Worm (Caenorhabditis elegans): ENCODE data around the gene Y57G11C.42.

Gene Y57G11C.42

ce11 chrIV:14764719-14765173 is 36.4 kb downstream of the Y57G11C.42 start (continued):
- TF ChIP-seq dmd-9 (GFP tag; IDR thresholded peaks at IDR 0.05) (no peak), ceh-82 (tag; optimal IDR thresholded peaks at IDR 0.05) (no peak), nhr-77 (tag; optimal IDR thresholded peaks at IDR 0.05) (no peak), nhr-11 (tag; optimal IDR thresholded peaks at IDR 0.05) (no peak), daf-19 (GFP tag; conservative IDR thresholded peaks at IDR 0.05) (no peak), dmd-8 (GFP tag; IDR thresholded peaks at IDR 0.05) (no peak), gei-8 (GFP tag; optimal IDR thresholded peaks at IDR 0.05) (no peak), lin-39 (tag; optimal IDR thresholded peaks at IDR 0.05) (no peak), vab-7 (GFP tag; IDR thresholded peaks at IDR 0.05) (peak; percentile 19; the same call in 1 of the 2 replicates), snpc-4 (tag; optimal IDR thresholded peaks at IDR 0.05) (peak; percentile 36), D1046.2 (GFP tag; IDR thresholded peaks at IDR 0.05) (no peak), madf-9 (GFP tag; conservative IDR thresholded peaks at IDR 0.05) (no peak), nhr-41 (GFP tag; IDR thresholded peaks at IDR 0.05) (no peak), Y5F2A.4 (GFP tag; optimal IDR thresholded peaks at IDR 0.05) (peak; percentile 12), set-16 (GFP tag; IDR thresholded peaks at IDR 0.05) (peak; percentile 39; the same call in 1 of the 2 replicates), zfp-2 (tag; optimal IDR thresholded peaks at IDR 0.05) (no peak), sdz-12 (GFP tag; optimal IDR thresholded peaks at IDR 0.05) (no peak), mdl-1 (tag; optimal IDR thresholded peaks at IDR 0.05) (no peak), lin-1 (GFP tag; IDR thresholded peaks at IDR 0.05) (no peak), jun-1 (tag; optimal IDR thresholded peaks at IDR 0.05) (no peak), rbr-2 (tag; optimal IDR thresholded peaks at IDR 0.05) (no peak), nhr-102 (tag; optimal IDR thresholded peaks at IDR 0.05) (no peak), egl-43 (GFP tag; IDR thresholded peaks at IDR 0.05) (peak; percentile 61; the same call in 1 of the 2 replicates), nhr-48 (tag; optimal IDR thresholded peaks at IDR 0.05) (no peak), arid-1 (GFP tag; conservative IDR thresholded peaks at IDR 0.05) (0 out of 2 replicates have a peak, but pooled peaks have one; percentile 7)

- TF ChIP-seq F44E2.7 (GFP tag; IDR thresholded peaks at IDR 0.05): no peak
Measured at ce11 chrIV:14765336-14765735, 37.0 kb downstream of the Y57G11C.42 start, which contains the start of gene Y57G11C.5. TSS of gene Y57G11C.5 (minus strand) at chrIV:14765436.

ce11 chrIV:14766382-14766781 is 38.1 kb downstream of the Y57G11C.42 start, which contains the start of gene vti-1:
TSS of gene vti-1 (minus strand) at chrIV:14766665.
- TF ChIP-seq mxl-2 (GFP tag; conservative IDR thresholded peaks at IDR 0.05) (no peak), lin-38 (GFP tag; IDR thresholded peaks at IDR 0.05) (peak; percentile 56)

- TF ChIP-seq attf-4 (tag; optimal IDR thresholded peaks at IDR 0.05): no peak
- no peak for TF ChIP-seq ZK546.5 (tag; optimal IDR thresholded peaks at IDR 0.05)
- TF ChIP-seq zfp-3 (GFP tag; conservative IDR thresholded peaks at IDR 0.05): no peak
- TF ChIP-seq zip-2 (tag; optimal IDR thresholded peaks at IDR 0.05): no peak
- TF ChIP-seq dmd-6 (GFP tag; IDR thresholded peaks at IDR 0.05): peak; percentile 77
- no peak for TF ChIP-seq dmd-9 (GFP tag; IDR thresholded peaks at IDR 0.05)
- TF ChIP-seq ceh-44 (GFP tag; IDR thresholded peaks at IDR 0.05): no peak
- TF ChIP-seq nhr-41 (GFP tag; IDR thresholded peaks at IDR 0.05): no peak
- TF ChIP-seq Y105C5A.15 (GFP tag; IDR thresholded peaks at IDR 0.05): no peak
- TF ChIP-seq pha-4 (GFP tag; IDR thresholded peaks at IDR 0.05): peak; percentile 28; the same call in 1 of the 2 replicates
- peak; percentile 91 for TF ChIP-seq pha-4 (tag; optimal IDR thresholded peaks at IDR 0.05)
- peak; percentile 82 for TF ChIP-seq dpl-1 (GFP tag; optimal IDR thresholded peaks at IDR 0.05)
- TF ChIP-seq ceh-20 (GFP tag; IDR thresholded peaks at IDR 0.05): no peak
- no peak for TF ChIP-seq lin-29 (GFP tag; IDR thresholded peaks at IDR 0.05)
- TF ChIP-seq nhr-76 (tag; optimal IDR thresholded peaks at IDR 0.05): no peak
- TF ChIP-seq skn-1 (tag; optimal IDR thresholded peaks at IDR 0.05): no peak
- no peak for TF ChIP-seq ceh-28 (tag; optimal IDR thresholded peaks at IDR 0.05)
- no peak for TF ChIP-seq ceh-62 (tag; optimal IDR thresholded peaks at IDR 0.05)
- TF ChIP-seq mxl-3 (GFP tag; optimal IDR thresholded peaks at IDR 0.05): peak; percentile 24
- TF ChIP-seq mdl-1 (tag; optimal IDR thresholded peaks at IDR 0.05): peak; percentile 33 to 75
- TF ChIP-seq F10B5.3 (tag; optimal IDR thresholded peaks at IDR 0.05): peak; percentile 26
- TF ChIP-seq nhr-28 (tag; optimal IDR thresholded peaks at IDR 0.05): peak; percentile 87
Measured at ce11 chrIV:14767693-14768251, 39.4 kb downstream of the Y57G11C.42 start, which contains the start of the genes mrps-7 and Y57G11C.3. TSS of gene mrps-7 (minus strand) at chrIV:14767730. TSS of gene Y57G11C.3 (plus strand) at chrIV:14768201.

All from whole organism, L4 larva.